Worm (Caenorhabditis elegans): ENCODE measurements around the gene cubn-1.

The cubn-1 gene

DNA sequence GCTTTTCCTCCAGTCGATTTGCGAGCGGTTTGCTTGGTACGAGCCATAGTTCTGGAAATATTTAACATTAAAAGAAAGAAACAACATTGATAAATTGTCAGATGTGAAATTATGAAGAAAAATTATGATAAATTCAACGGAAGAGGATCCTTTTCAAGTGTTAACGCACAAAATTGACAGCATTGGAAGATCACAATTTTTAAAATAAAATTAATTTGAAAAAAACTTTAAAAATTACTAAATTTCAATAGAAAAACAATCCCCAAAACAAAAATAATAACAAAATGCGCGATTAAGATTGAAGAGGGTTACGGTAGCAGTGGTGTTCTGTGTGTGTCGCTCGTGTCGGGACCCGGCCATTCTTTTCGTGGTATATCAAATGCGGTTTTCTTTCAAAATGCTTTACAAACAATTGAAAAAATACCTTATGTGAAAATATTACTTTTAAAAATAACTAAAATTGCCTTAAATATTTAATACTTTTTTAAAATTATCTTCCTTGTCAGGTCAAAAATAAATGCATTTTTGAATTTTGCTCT, 49.2 kb downstream of the cubn-1 start, which contains the start of gene his-74:
his-74 (minus strand) TSS at position 51 of the 539 bp plus-strand sequence.
- TF ChIP-seq nhr-76 (tag; optimal IDR thresholded peaks at IDR 0.05) = no peak
- TF ChIP-seq elt-3 (tag; optimal IDR thresholded peaks at IDR 0.05) = no peak
- TF ChIP-seq fkh-2 (tag; optimal IDR thresholded peaks at IDR 0.05) = no peak
- TF ChIP-seq skn-1 (tag; optimal IDR thresholded peaks at IDR 0.05) = no peak
- no peak for TF ChIP-seq nhr-11 (tag; optimal IDR thresholded peaks at IDR 0.05)
- no peak for TF ChIP-seq ceh-28 (tag; optimal IDR thresholded peaks at IDR 0.05)

DNA sequence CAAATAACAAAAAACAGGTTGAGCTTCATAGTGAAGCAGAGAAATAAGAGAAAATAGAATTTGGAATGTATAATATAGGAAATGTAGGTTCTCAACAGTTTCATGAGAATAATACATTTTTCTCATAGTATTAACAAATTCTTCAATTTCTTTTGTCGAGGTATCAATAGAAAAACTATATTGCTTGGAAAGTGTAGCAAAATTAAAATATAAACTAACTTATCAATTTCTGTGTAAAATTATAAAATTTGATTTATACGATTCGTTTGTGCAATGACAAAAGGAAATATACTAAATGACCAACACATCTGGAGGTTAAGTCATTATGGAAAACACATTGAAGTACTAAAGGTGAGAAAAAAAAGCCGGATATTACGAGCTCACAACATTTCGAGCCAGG, 50.5 kb downstream of the cubn-1 start, which contains the start of gene W05B10.3:
W05B10.3 (minus strand) TSS at position 101 of the 400 bp plus-strand sequence.
- TF ChIP-seq jun-1 (tag; optimal IDR thresholded peaks at IDR 0.05) (no peak), nhr-43 (tag; optimal IDR thresholded peaks at IDR 0.05; ENCODE audit: poor library complexity, severe bottlenecking) (no peak), ceh-16 (tag; optimal IDR thresholded peaks at IDR 0.05) (no peak), nfya-1 (tag; optimal IDR thresholded peaks at IDR 0.05; ENCODE audit: insufficient read depth) (no peak), ceh-82 (tag; optimal IDR thresholded peaks at IDR 0.05) (no peak), ztf-11 (tag; optimal IDR thresholded peaks at IDR 0.05) (no peak), nhr-28 (tag; optimal IDR thresholded peaks at IDR 0.05) (no peak), egl-27 (tag; optimal IDR thresholded peaks at IDR 0.05) (no peak), ceh-9 (tag; optimal IDR thresholded peaks at IDR 0.05) (no peak), eor-1 (tag; optimal IDR thresholded peaks at IDR 0.05) (no peak), nhr-76 (tag; optimal IDR thresholded peaks at IDR 0.05) (no peak), lin-15B (tag; optimal IDR thresholded peaks at IDR 0.05) (no peak), elt-2 (tag; optimal IDR thresholded peaks at IDR 0.05) (no peak), daf-12 (tag; optimal IDR thresholded peaks at IDR 0.05) (no peak), tbx-2 (tag; optimal IDR thresholded peaks at IDR 0.05) (no peak), elt-1 (tag; optimal IDR thresholded peaks at IDR 0.05) (no peak), nhr-67 (tag; optimal IDR thresholded peaks at IDR 0.05) (no peak), lsy-12 (tag; optimal IDR thresholded peaks at IDR 0.05) (no peak), mdl-1 (tag; optimal IDR thresholded peaks at IDR 0.05) (no peak), sea-2 (GFP tag; optimal IDR thresholded peaks at IDR 0.05) (no peak)

DNA sequence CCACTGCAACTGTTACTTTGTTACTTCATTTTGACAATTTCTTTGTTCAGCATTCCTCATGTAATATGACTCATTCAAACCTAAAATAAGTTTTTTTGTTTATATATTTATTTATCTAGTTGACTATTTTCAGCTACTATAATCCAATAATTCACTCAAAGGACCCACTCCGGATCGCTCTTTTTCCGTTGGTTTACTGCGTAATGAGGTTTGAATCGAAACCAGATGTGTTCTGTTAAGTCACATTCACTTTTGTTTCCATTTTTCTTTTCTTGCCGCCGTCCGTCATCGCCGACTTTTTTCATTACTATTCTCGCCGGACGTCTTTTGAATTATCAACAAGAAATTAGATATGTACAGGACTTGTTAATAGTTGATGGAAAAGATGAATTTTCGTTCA, 52.3 kb downstream of the cubn-1 start:
- TF ChIP-seq elt-1 (tag; optimal IDR thresholded peaks at IDR 0.05) = no peak
- no peak for TF ChIP-seq unc-62 (GFP tag; optimal IDR thresholded peaks at IDR 0.05)
- no peak for TF ChIP-seq ceh-82 (tag; optimal IDR thresholded peaks at IDR 0.05)
- TF ChIP-seq aly-2 (tag; optimal IDR thresholded peaks at IDR 0.05) = no peak
- TF ChIP-seq daf-12 (tag; optimal IDR thresholded peaks at IDR 0.05) = no peak
- TF ChIP-seq nhr-12 (tag; optimal IDR thresholded peaks at IDR 0.05) = no peak
- no peak for TF ChIP-seq egl-5 (tag; optimal IDR thresholded peaks at IDR 0.05)
- TF ChIP-seq jun-1 (tag; optimal IDR thresholded peaks at IDR 0.05) = no peak
- no peak for TF ChIP-seq tbx-2 (tag; optimal IDR thresholded peaks at IDR 0.05)
- no peak for TF ChIP-seq nhr-23 (tag; optimal IDR thresholded peaks at IDR 0.05)
- no peak for TF ChIP-seq skn-1 (tag; optimal IDR thresholded peaks at IDR 0.05)
- no peak for TF ChIP-seq egl-27 (tag; optimal IDR thresholded peaks at IDR 0.05)
- no peak for TF ChIP-seq fkh-2 (tag; optimal IDR thresholded peaks at IDR 0.05)
- no peak for TF ChIP-seq nfya-1 (tag; optimal IDR thresholded peaks at IDR 0.05; ENCODE audit: insufficient read depth)
- TF ChIP-seq nhr-11 (tag; optimal IDR thresholded peaks at IDR 0.05) = no peak

DNA sequence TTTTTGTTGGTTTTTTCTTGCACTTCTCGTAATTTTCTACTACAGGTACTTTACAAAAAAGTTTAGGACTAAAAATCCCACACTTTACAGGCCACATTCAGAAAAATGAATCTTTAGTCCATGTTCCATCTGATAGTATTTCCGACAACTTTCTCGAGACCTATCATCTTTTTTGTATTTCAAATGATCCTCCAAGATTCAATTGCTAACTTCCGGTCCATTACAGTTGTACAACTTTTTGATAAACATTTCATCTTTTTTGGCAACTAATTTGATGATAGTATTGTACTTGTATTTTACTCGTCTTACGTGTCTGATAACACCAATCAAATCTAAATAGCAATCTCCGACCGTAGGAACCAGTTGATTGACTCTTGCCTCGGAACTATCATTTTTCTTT, 56.3 kb downstream of the cubn-1 start:
- no peak for TF ChIP-seq nhr-43 (tag; optimal IDR thresholded peaks at IDR 0.05; ENCODE audit: poor library complexity, severe bottlenecking)
- TF ChIP-seq ceh-16 (tag; optimal IDR thresholded peaks at IDR 0.05) = no peak
- no peak for TF ChIP-seq daf-12 (tag; optimal IDR thresholded peaks at IDR 0.05)
- TF ChIP-seq fkh-10 (GFP tag; optimal IDR thresholded peaks at IDR 0.05) = no peak
- no peak for TF ChIP-seq elt-2 (tag; optimal IDR thresholded peaks at IDR 0.05)
- no peak for TF ChIP-seq pqm-1 (tag; optimal IDR thresholded peaks at IDR 0.05)
- TF ChIP-seq lin-15B (tag; optimal IDR thresholded peaks at IDR 0.05) = no peak
- TF ChIP-seq nhr-11 (tag; optimal IDR thresholded peaks at IDR 0.05) = no peak
- no peak for TF ChIP-seq ama-1 (optimal IDR thresholded peaks at IDR 0.05)
- no peak for TF ChIP-seq ceh-28 (tag; optimal IDR thresholded peaks at IDR 0.05)
- no peak for TF ChIP-seq nhr-12 (tag; optimal IDR thresholded peaks at IDR 0.05)
- no peak for TF ChIP-seq zag-1 (tag; optimal IDR thresholded peaks at IDR 0.05)
- TF ChIP-seq elt-3 (tag; optimal IDR thresholded peaks at IDR 0.05) = no peak
- no peak for TF ChIP-seq ceh-82 (tag; optimal IDR thresholded peaks at IDR 0.05)
- TF ChIP-seq pha-4 (tag; optimal IDR thresholded peaks at IDR 0.05) = no peak
